Worm (Caenorhabditis elegans) whole organism, L3 larva: ENCODE measurements around the gene C34D10.5.

ENCODE experiments used
- R02D3.7 ChIP-seq: fragments of 150-350 bp; optimal IDR thresholded peaks from 2 replicates; lab custom pipeline; 2014; ENCODE audit warnings: missing biosample characterization, missing genetic modification characterization
- ZK546.5 ChIP-seq: sonication (generic microtip); optimal IDR thresholded peaks from 2 replicates; lab custom pipeline; 2017; ENCODE audit warnings: missing biosample characterization, missing genetic modification characterization
- aly-2 ChIP-seq: fragments of 150-350 bp; optimal IDR thresholded peaks from 2 replicates; lab custom pipeline; 2014; ENCODE audit warnings: missing biosample characterization, missing genetic modification characterization
- ama-1 ChIP-seq: fragments of 150-350 bp; optimal IDR thresholded peaks from 2 replicates; lab custom pipeline; 2018
- ceh-16 ChIP-seq: sonication (generic microtip); optimal IDR thresholded peaks from 2 replicates; lab custom pipeline; 2017; ENCODE audit warnings: missing biosample characterization, missing genetic modification characterization
- ceh-28 ChIP-seq: fragments of 150-350 bp; optimal IDR thresholded peaks from 2 replicates; lab custom pipeline; 2014; ENCODE audit warnings: missing biosample characterization, missing genetic modification reagents, missing genetic modification characterization
- ceh-82 ChIP-seq: fragments of 150-350 bp; optimal IDR thresholded peaks from 2 replicates; lab custom pipeline; 2014; ENCODE audit warnings: missing biosample characterization, missing genetic modification characterization
- ceh-9 ChIP-seq: sonication (generic microtip); optimal IDR thresholded peaks from 2 replicates; lab custom pipeline; 2018; ENCODE audit warnings: missing biosample characterization, missing genetic modification characterization
- daf-12 ChIP-seq: fragments of 150-350 bp; optimal IDR thresholded peaks from 2 replicates; lab custom pipeline; 2014; ENCODE audit warnings: missing biosample characterization, missing genetic modification reagents, missing genetic modification characterization
- egl-27 ChIP-seq: sonication (generic microtip); optimal IDR thresholded peaks from 4 replicates; lab custom pipeline; 2017; ENCODE audit warnings: missing biosample characterization, missing genetic modification reagents, missing genetic modification characterization
- egl-5 ChIP-seq: fragments of 150-350 bp; optimal IDR thresholded peaks from 2 replicates; lab custom pipeline; 2017; ENCODE audit warnings: missing biosample characterization, missing genetic modification reagents, missing genetic modification characterization, inconsistent platforms
- elt-1 ChIP-seq: fragments of 150-350 bp; optimal IDR thresholded peaks from 2 replicates; lab custom pipeline; 2014; ENCODE audit warnings: missing biosample characterization, missing genetic modification characterization
- elt-2 ChIP-seq: sonication (generic microtip); optimal IDR thresholded peaks from 2 replicates; lab custom pipeline; 2016; ENCODE audit warnings: missing genetic modification reagents, mild to moderate bottlenecking, missing genetic modification characterization, missing compliant biosample characterization
- elt-3 ChIP-seq, 3 experiments: fragments of 150-350 bp in 1 of 3; sonication (generic microtip) in 2 of 3; optimal IDR thresholded peaks; 2 replicates in 2 of 3; 4 replicates in 1 of 3; lab custom pipeline; 2014 to 2017; ENCODE audit warnings: missing biosample characterization in 3 of 3, missing genetic modification characterization in 3 of 3
- eor-1 ChIP-seq, 2 experiments: fragments of 150-350 bp; optimal IDR thresholded peaks; 2 replicates each; lab custom pipeline; 2014 to 2018; ENCODE audit warnings: missing biosample characterization in 2 of 2, missing genetic modification characterization in 2 of 2
- fkh-10 ChIP-seq: sonication (generic microtip); optimal IDR thresholded peaks from 2 replicates; lab custom pipeline; 2017; ENCODE audit warnings: missing biosample characterization, missing genetic modification reagents, missing genetic modification characterization
- fkh-2 ChIP-seq: fragments of 150-350 bp; optimal IDR thresholded peaks from 2 replicates; lab custom pipeline; 2014; ENCODE audit warnings: missing biosample characterization, missing genetic modification reagents, missing genetic modification characterization
- fos-1 ChIP-seq: fragments of 150-350 bp; optimal IDR thresholded peaks from 2 replicates; lab custom pipeline; 2014; ENCODE audit warnings: missing biosample characterization, missing genetic modification characterization
- hmg-11 ChIP-seq: sonication (generic microtip); optimal IDR thresholded peaks from 2 replicates; lab custom pipeline; 2016; ENCODE audit warnings: missing genetic modification characterization, missing compliant biosample characterization
- jun-1 ChIP-seq: fragments of 150-350 bp; optimal IDR thresholded peaks from 2 replicates; lab custom pipeline; 2014; ENCODE audit warnings: missing biosample characterization, missing genetic modification reagents, missing genetic modification characterization
- lin-15B ChIP-seq: fragments of 150-350 bp; optimal IDR thresholded peaks from 2 replicates; lab custom pipeline; 2014; ENCODE audit warnings: missing biosample characterization, missing genetic modification characterization
- lin-39 ChIP-seq: fragments of 150-350 bp; optimal IDR thresholded peaks from 2 replicates; lab custom pipeline; 2018; ENCODE audit warnings: missing biosample characterization, missing genetic modification reagents, missing genetic modification characterization
- lsy-12 ChIP-seq: sonication (generic microtip); optimal IDR thresholded peaks from 2 replicates; lab custom pipeline; 2016; ENCODE audit warnings: mild to moderate bottlenecking, missing genetic modification characterization, missing compliant biosample characterization
- mdl-1 ChIP-seq: fragments of 150-350 bp; optimal IDR thresholded peaks from 2 replicates; lab custom pipeline; 2014; ENCODE audit warnings: missing biosample characterization, missing genetic modification characterization
- mml-1 ChIP-seq: fragments of 150-350 bp; sonication (generic microtip); optimal IDR thresholded peaks from 3 replicates; lab custom pipeline; 2014; ENCODE audit warnings: missing biosample characterization, missing genetic modification characterization
- nfya-1 ChIP-seq: sonication (generic microtip); optimal IDR thresholded peaks from 2 replicates; lab custom pipeline; 2017; ENCODE audit warnings: missing genetic modification characterization, mild to moderate bottlenecking, missing compliant biosample characterization, antibody characterized with exemption, moderate library complexity; ENCODE audit not compliant: insufficient read depth
- nhr-11 ChIP-seq: fragments of 150-350 bp; optimal IDR thresholded peaks from 2 replicates; lab custom pipeline; 2014; ENCODE audit warnings: missing biosample characterization, missing genetic modification characterization
- nhr-12 ChIP-seq: fragments of 150-350 bp; optimal IDR thresholded peaks from 2 replicates; lab custom pipeline; 2014; ENCODE audit warnings: missing biosample characterization, missing genetic modification characterization
- nhr-23 ChIP-seq: fragments of 150-350 bp; optimal IDR thresholded peaks from 2 replicates; lab custom pipeline; 2014; ENCODE audit warnings: missing biosample characterization, missing genetic modification reagents, missing genetic modification characterization
- nhr-237 ChIP-seq: fragments of 150-350 bp; optimal IDR thresholded peaks from 2 replicates; lab custom pipeline; 2014; ENCODE audit warnings: missing biosample characterization, missing genetic modification characterization
- nhr-25 ChIP-seq: sonication (generic microtip); optimal IDR thresholded peaks from 2 replicates; lab custom pipeline; 2017; ENCODE audit warnings: missing biosample characterization, missing genetic modification characterization
- nhr-28 ChIP-seq: fragments of 150-350 bp; optimal IDR thresholded peaks from 2 replicates; lab custom pipeline; 2014; ENCODE audit warnings: missing biosample characterization, missing genetic modification characterization
- nhr-43 ChIP-seq: sonication (generic microtip); optimal IDR thresholded peaks from 2 replicates; lab custom pipeline; 2016; ENCODE audit warnings: mild to moderate bottlenecking, missing genetic modification characterization, missing compliant biosample characterization; ENCODE audit not compliant: poor library complexity, severe bottlenecking
- nhr-67 ChIP-seq: fragments of 150-350 bp; optimal IDR thresholded peaks from 2 replicates; lab custom pipeline; 2014; ENCODE audit warnings: missing biosample characterization, missing genetic modification characterization
- nhr-76 ChIP-seq: fragments of 150-350 bp; sonication (generic microtip); optimal IDR thresholded peaks from 5 replicates; lab custom pipeline; 2014; ENCODE audit warnings: missing biosample characterization, missing genetic modification characterization
- nhr-77 ChIP-seq: fragments of 150-350 bp; optimal IDR thresholded peaks from 2 replicates; lab custom pipeline; 2014; ENCODE audit warnings: missing biosample characterization, missing genetic modification characterization
- pha-4 ChIP-seq: fragments of 150-350 bp; optimal IDR thresholded peaks from 2 replicates; lab custom pipeline; 2014; ENCODE audit warnings: missing biosample characterization, missing genetic modification reagents, missing genetic modification characterization
- pqm-1 ChIP-seq: fragments of 150-350 bp; optimal IDR thresholded peaks from 2 replicates; lab custom pipeline; 2017; ENCODE audit warnings: missing biosample characterization, missing genetic modification characterization, inconsistent platforms
- sea-2 ChIP-seq: fragments of 150-350 bp; sonication (generic microtip); optimal IDR thresholded peaks from 4 replicates; lab custom pipeline; 2014; ENCODE audit warnings: missing biosample characterization, missing genetic modification reagents, missing genetic modification characterization
- skn-1 ChIP-seq: fragments of 150-350 bp; optimal IDR thresholded peaks from 2 replicates; lab custom pipeline; 2014; ENCODE audit warnings: missing biosample characterization, missing genetic modification characterization
- snpc-4 ChIP-seq: fragments of 150-350 bp; optimal IDR thresholded peaks from 2 replicates; lab custom pipeline; 2014; ENCODE audit warnings: missing biosample characterization, missing genetic modification characterization
- tbx-2 ChIP-seq: sonication (generic microtip); optimal IDR thresholded peaks from 2 replicates; lab custom pipeline; 2016; ENCODE audit warnings: mild to moderate bottlenecking, missing genetic modification characterization, missing compliant biosample characterization
- unc-39 ChIP-seq: sonication (generic microtip); optimal IDR thresholded peaks from 4 replicates; lab custom pipeline; 2017; ENCODE audit warnings: missing biosample characterization, missing genetic modification characterization
- unc-62 ChIP-seq: fragments of 150-350 bp; sonication (generic microtip); optimal IDR thresholded peaks from 4 replicates; lab custom pipeline; 2014; ENCODE audit warnings: missing biosample characterization, missing genetic modification reagents, missing genetic modification characterization
- zag-1 ChIP-seq: fragments of 150-350 bp; optimal IDR thresholded peaks from 2 replicates; lab custom pipeline; 2014; ENCODE audit warnings: missing biosample characterization, missing genetic modification characterization
- ztf-11 ChIP-seq: fragments of 150-350 bp; optimal IDR thresholded peaks from 2 replicates; lab custom pipeline; 2014; ENCODE audit warnings: missing biosample characterization, missing genetic modification characterization
- ztf-4 ChIP-seq: fragments of 150-350 bp; optimal IDR thresholded peaks from 2 replicates; lab custom pipeline; 2014; ENCODE audit warnings: missing biosample characterization, missing genetic modification characterization

C34D10.5 gene

DNA sequence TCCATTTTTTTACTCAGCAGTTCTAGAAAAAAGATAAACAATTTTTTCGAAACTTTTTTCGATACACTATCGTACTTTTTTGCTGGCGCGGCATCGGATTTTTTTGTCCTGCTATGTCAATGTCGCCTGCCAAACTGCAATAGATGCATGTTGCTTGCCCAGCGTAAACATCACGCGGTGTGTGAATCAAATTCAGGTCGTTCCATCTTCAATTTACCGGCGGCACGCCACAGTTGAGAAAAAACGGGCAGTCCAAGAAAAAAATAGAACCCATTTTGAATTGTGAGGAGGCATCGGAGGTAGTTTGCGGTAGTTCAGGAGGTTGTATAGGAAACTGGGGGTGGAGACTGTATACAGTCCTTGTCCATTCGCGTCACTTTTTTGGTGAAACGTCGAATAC is 614 bp downstream of the C34D10.5 start:
- TF ChIP-seq jun-1 (tag; lab: Kevin White, UChicago) (peak; percentile 30), lin-39 (tag; lab: Kevin White, UChicago) (no peak), elt-2 (tag; lab: Kevin White, UChicago) (peak; percentile 24), pha-4 (tag; lab: Kevin White, UChicago) (peak; percentile 91), mdl-1 (no peak), ama-1 (lab: Kevin White, UChicago) (peak; percentile 93), egl-5 (tag; lab: Kevin White, UChicago) (peak; percentile 7), nhr-25 (tag; lab: Kevin White, UChicago) (peak; percentile 31), nhr-23 (tag; lab: Kevin White, UChicago) (peak; percentile 7), daf-12 (tag; lab: Kevin White, UChicago) (no peak), elt-1 (no peak)
- TF ChIP-seq, all 47 proteins: peak for 7

DNA sequence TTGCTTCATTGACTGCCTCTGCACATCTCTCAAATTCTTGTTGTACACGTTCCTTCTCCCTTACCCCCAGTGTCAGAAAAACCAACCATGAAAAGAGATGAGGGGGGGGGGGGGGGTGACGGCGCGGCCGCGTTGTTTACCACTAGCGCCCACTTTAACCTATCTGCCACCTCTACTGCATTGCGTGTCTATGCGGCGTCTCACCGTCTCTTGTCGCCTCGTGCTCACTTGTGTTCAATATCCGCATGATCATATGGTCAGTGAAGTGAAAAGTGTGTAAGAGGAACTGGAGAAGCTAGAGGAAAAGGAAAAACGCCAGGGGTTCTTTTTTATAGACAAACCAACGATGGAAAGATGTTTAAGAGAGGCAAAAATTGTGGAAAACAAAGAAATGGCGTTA is 1.8 kb downstream of the C34D10.5 start:
- TF ChIP-seq egl-5 (tag; lab: Kevin White, UChicago) (peak; percentile 94), nhr-11 (tag; lab: Kevin White, UChicago) (no peak), lin-15B (tag; lab: Kevin White, UChicago) (peak; percentile 10), pha-4 (tag; lab: Kevin White, UChicago) (peak; percentile 98), nhr-43 (tag; lab: Kevin White, UChicago) (peak; percentile 47), lsy-12 (tag; lab: Kevin White, UChicago) (peak; percentile 89), egl-27 (tag; lab: Kevin White, UChicago) (no peak), hmg-11 (tag; lab: Kevin White, UChicago) (peak; percentile 84), jun-1 (tag; lab: Kevin White, UChicago) (peak; percentile 91), R02D3.7 (tag; lab: Kevin White, UChicago) (no peak), daf-12 (tag; lab: Kevin White, UChicago) (no peak), ceh-9 (tag; lab: Kevin White, UChicago) (no peak), unc-62 (GFP tag; lab: Kevin White, UChicago) (peak; percentile 37), skn-1 (peak; percentile 23), nhr-67 (tag; lab: Kevin White, UChicago) (no peak), ceh-82 (tag; lab: Kevin White, UChicago) (peak; percentile 30), fkh-2 (tag; lab: Kevin White, UChicago) (no peak), elt-2 (tag; lab: Kevin White, UChicago) (peak; percentile 77), snpc-4 (peak; percentile 32), lin-39 (tag; lab: Kevin White, UChicago) (peak; percentile 93), nhr-76 (tag; lab: Kevin White, UChicago) (peak; percentile 11), zag-1 (no peak), ztf-11 (tag; lab: Kevin White, UChicago) (no peak), fkh-10 (GFP tag; lab: Kevin White, UChicago) (peak; percentile 30), elt-3 (tag; optimal IDR thresholded peaks at IDR 0.05; lab: Kevin White, UChicago) (no peak), nhr-28 (no peak), elt-1 (peak; percentile 31), tbx-2 (tag; lab: Kevin White, UChicago) (peak; percentile 55), fos-1 (no peak), ama-1 (lab: Kevin White, UChicago) (peak; percentile 91), pqm-1 (tag; lab: Kevin White, UChicago) (peak; percentile 63), nhr-77 (tag; lab: Kevin White, UChicago) (peak; percentile 64), nhr-25 (tag; lab: Kevin White, UChicago) (peak; percentile 66), ceh-28 (tag; lab: Kevin White, UChicago) (peak; percentile 69), ztf-4 (no peak), nhr-23 (tag; lab: Kevin White, UChicago) (peak; percentile 65), sea-2 (GFP tag; lab: Kevin White, UChicago) (no peak), unc-39 (no peak), nhr-12 (tag; lab: Kevin White, UChicago) (no peak), ZK546.5 (tag; lab: Kevin White, UChicago) (no peak), mdl-1 (peak; percentile 87), aly-2 (tag; lab: Kevin White, UChicago) (no peak), eor-1 (tag; optimal IDR thresholded peaks at IDR 0.05; lab: Kevin White, UChicago) (peak in 1 of 2 experiments; percentile 14), mml-1 (no peak), ceh-16 (tag; lab: Kevin White, UChicago) (no peak), nfya-1 (tag; lab: Kevin White, UChicago) (peak; percentile 89), nhr-237 (tag; lab: Kevin White, UChicago) (no peak)
